Fruit fly (Drosophila melanogaster) Kc167 (cell line): ENCODE measurements around the gene Rgl.

ENCODE experiments used
- Myc ChIP-seq: fragments of >200 bp; optimal IDR thresholded peaks from 2 replicates; lab custom pipeline; 2017; ENCODE audit warnings: missing external identifiers
- Sin3A ChIP-seq: fragments of >200 bp; optimal IDR thresholded peaks from 2 replicates; lab custom pipeline; 2018; ENCODE audit warnings: missing external identifiers
- h ChIP-seq: fragments of >200 bp; optimal IDR thresholded peaks from 3 replicates; lab custom pipeline; 2018; ENCODE audit warnings: missing external identifiers
- insv ChIP-seq: fragments of >200 bp; optimal IDR thresholded peaks from 3 replicates; lab custom pipeline; 2018; ENCODE audit warnings: missing external identifiers
- psq ChIP-seq: fragments of >200 bp; optimal IDR thresholded peaks from 2 replicates; lab custom pipeline; 2017; ENCODE audit warnings: missing external identifiers
- ttk ChIP-seq: sonication (Bioruptor generic); optimal IDR thresholded peaks from 2 replicates; lab custom pipeline; 2017; ENCODE audit warnings: missing external identifiers

Gene Rgl

dm6 chr3L:13939151-13939499 lies 14.0 kb upstream of the Rgl start, which contains the start of gene CG32137:
TSS of gene CG32137 (plus strand) at chr3L:13939250.
- TF ChIP-seq Myc (lab: Kevin White, UChicago) (no peak), psq (lab: Kevin White, UChicago) (no peak), Sin3A (lab: Kevin White, UChicago) (no peak), insv (lab: Kevin White, UChicago) (no peak), h (lab: Kevin White, UChicago) (no peak), ttk (no peak)

dm6 chr3L:13938470-13939150 lies 13.5 kb upstream of the Rgl start:
- TF ChIP-seq ttk: no peak
- TF ChIP-seq Sin3A (lab: Kevin White, UChicago): no peak
- TF ChIP-seq h (lab: Kevin White, UChicago): no peak
- no peak for TF ChIP-seq Myc (lab: Kevin White, UChicago)
- no peak for TF ChIP-seq psq (lab: Kevin White, UChicago)
- no peak for TF ChIP-seq insv (lab: Kevin White, UChicago)

dm6 chr3L:13936771-13937170 lies 11.6 kb upstream of the Rgl start:
- TF ChIP-seq ttk: no peak
- no peak for TF ChIP-seq Myc (lab: Kevin White, UChicago)
- TF ChIP-seq psq (lab: Kevin White, UChicago): no peak
- no peak for TF ChIP-seq Sin3A (lab: Kevin White, UChicago)
- TF ChIP-seq h (lab: Kevin White, UChicago): no peak
- no peak for TF ChIP-seq insv (lab: Kevin White, UChicago)

dm6 chr3L:13934902-13935301 lies 9.8 kb upstream of the Rgl start:
- TF ChIP-seq insv (lab: Kevin White, UChicago): no peak
- TF ChIP-seq Sin3A (lab: Kevin White, UChicago): no peak

dm6 chr3L:13928769-13929594 lies 3.8 kb upstream of the Rgl start, which contains the start of the genes CG8833 and DCTN1-p150:
TSS of gene CG8833 (minus strand) at chr3L:13929000.
TSS of gene DCTN1-p150 (plus strand) at chr3L:13929387.
- TF ChIP-seq Sin3A (lab: Kevin White, UChicago) (no peak), h (lab: Kevin White, UChicago) (no peak), psq (lab: Kevin White, UChicago) (no peak), Myc (lab: Kevin White, UChicago) (no peak), insv (lab: Kevin White, UChicago) (no peak), ttk (no peak)

- TF ChIP-seq psq (lab: Kevin White, UChicago) (no peak), h (lab: Kevin White, UChicago) (no peak), Myc (lab: Kevin White, UChicago) (no peak), Sin3A (lab: Kevin White, UChicago) (no peak), ttk (no peak), insv (lab: Kevin White, UChicago) (no peak)
Observed at dm6 chr3L:13924646-13925045, 489 bp downstream of the Rgl start.

dm6 chr3L:13923332-13924272 lies 1.5 kb downstream of the Rgl start:
- TF ChIP-seq Sin3A (lab: Kevin White, UChicago) (no peak), psq (lab: Kevin White, UChicago) (no peak), insv (lab: Kevin White, UChicago) (no peak), h (lab: Kevin White, UChicago) (no peak), Myc (lab: Kevin White, UChicago) (no peak), ttk (no peak)

- no peak for TF ChIP-seq Sin3A (lab: Kevin White, UChicago)
- no peak for TF ChIP-seq insv (lab: Kevin White, UChicago)
- TF ChIP-seq ttk: no peak
- TF ChIP-seq Myc (lab: Kevin White, UChicago): no peak
- no peak for TF ChIP-seq psq (lab: Kevin White, UChicago)
- no peak for TF ChIP-seq h (lab: Kevin White, UChicago)
Observed at dm6 chr3L:13922023-13922652, 3.0 kb downstream of the Rgl start.

dm6 chr3L:13920632-13920981 lies 4.5 kb downstream of the Rgl start:
- TF ChIP-seq ttk (no peak), Sin3A (lab: Kevin White, UChicago) (no peak), Myc (lab: Kevin White, UChicago) (no peak), insv (lab: Kevin White, UChicago) (no peak), h (lab: Kevin White, UChicago) (no peak), psq (lab: Kevin White, UChicago) (no peak)

- TF ChIP-seq h (lab: Kevin White, UChicago) (no peak), psq (lab: Kevin White, UChicago) (no peak), ttk (no peak), Myc (lab: Kevin White, UChicago) (no peak), insv (lab: Kevin White, UChicago) (no peak), Sin3A (lab: Kevin White, UChicago) (no peak)
Observed at dm6 chr3L:13919794-13920631, 5.1 kb downstream of the Rgl start.
